Worm (Caenorhabditis elegans) whole organism, L2 larva: ENCODE measurements around the gene ZK930.4.

Source experiments
- C34F6.9 ChIP-seq: fragments of 150-350 bp; optimal IDR thresholded peaks from 2 replicates; lab custom pipeline; 2014; ENCODE audit warnings: missing biosample characterization, missing genetic modification characterization
- alr-1 ChIP-seq: fragments of 150-350 bp; optimal IDR thresholded peaks from 2 replicates; lab custom pipeline; 2014; ENCODE audit warnings: missing biosample characterization, missing genetic modification characterization
- aly-2 ChIP-seq: fragments of 150-350 bp; optimal IDR thresholded peaks from 2 replicates; lab custom pipeline; 2014; ENCODE audit warnings: missing biosample characterization, missing genetic modification characterization
- blmp-1 ChIP-seq: sonication (generic microtip); optimal IDR thresholded peaks from 2 replicates; lab custom pipeline; 2017; ENCODE audit warnings: missing genetic modification characterization, mild to moderate bottlenecking, missing compliant biosample characterization, antibody characterized with exemption, moderate library complexity; ENCODE audit not compliant: insufficient read depth
- ceh-82 ChIP-seq: fragments of 150-350 bp; optimal IDR thresholded peaks from 2 replicates; lab custom pipeline; 2014; ENCODE audit warnings: missing biosample characterization, missing genetic modification characterization
- elt-3 ChIP-seq: sonication (generic microtip); optimal IDR thresholded peaks from 2 replicates; lab custom pipeline; 2017; ENCODE audit warnings: missing biosample characterization, missing genetic modification characterization
- fos-1 ChIP-seq: fragments of 150-350 bp; optimal IDR thresholded peaks from 2 replicates; lab custom pipeline; 2014; ENCODE audit warnings: missing biosample characterization, missing genetic modification characterization
- gmeb-1 ChIP-seq: fragments of 150-350 bp; optimal IDR thresholded peaks from 2 replicates; lab custom pipeline; 2014; ENCODE audit warnings: missing biosample characterization, missing genetic modification characterization
- lsy-2 ChIP-seq, 2 experiments: fragments of 150-350 bp in 1 of 2; sonication (generic microtip) in 1 of 2; optimal IDR thresholded peaks; 2 replicates each; lab custom pipeline; 2014 to 2017; ENCODE audit warnings: missing biosample characterization in 2 of 2, missing genetic modification characterization in 2 of 2
- mdl-1 ChIP-seq, 2 experiments: fragments of 150-350 bp in 1 of 2; sonication (generic microtip) in 1 of 2; optimal IDR thresholded peaks; 2 replicates each; lab custom pipeline; 2017; ENCODE audit warnings: missing biosample characterization in 2 of 2, missing genetic modification characterization in 2 of 2
- nhr-23 ChIP-seq: fragments of 150-350 bp; optimal IDR thresholded peaks from 2 replicates; lab custom pipeline; 2014; ENCODE audit warnings: missing biosample characterization, missing genetic modification reagents, missing genetic modification characterization
- peb-1 ChIP-seq: fragments of 150-350 bp; optimal IDR thresholded peaks from 2 replicates; lab custom pipeline; 2014; ENCODE audit warnings: missing biosample characterization, missing genetic modification characterization
- sem-4 ChIP-seq: fragments of 150-350 bp; optimal IDR thresholded peaks from 2 replicates; lab custom pipeline; 2014; ENCODE audit warnings: missing biosample characterization, missing genetic modification reagents, missing genetic modification characterization
- skn-1 ChIP-seq: sonication (generic microtip); optimal IDR thresholded peaks from 2 replicates; lab custom pipeline; 2017; ENCODE audit warnings: missing biosample characterization, missing genetic modification characterization
- unc-62 ChIP-seq: fragments of 150-350 bp; optimal IDR thresholded peaks from 2 replicates; lab custom pipeline; 2014; ENCODE audit warnings: missing biosample characterization, missing genetic modification reagents, missing genetic modification characterization
- zag-1 ChIP-seq: fragments of 150-350 bp; optimal IDR thresholded peaks from 2 replicates; lab custom pipeline; 2014; ENCODE audit warnings: missing biosample characterization, missing genetic modification characterization
- ztf-11 ChIP-seq: sonication (generic microtip); optimal IDR thresholded peaks from 2 replicates; lab custom pipeline; 2017; ENCODE audit warnings: missing biosample characterization, missing genetic modification characterization

The ZK930.4 gene

DNA sequence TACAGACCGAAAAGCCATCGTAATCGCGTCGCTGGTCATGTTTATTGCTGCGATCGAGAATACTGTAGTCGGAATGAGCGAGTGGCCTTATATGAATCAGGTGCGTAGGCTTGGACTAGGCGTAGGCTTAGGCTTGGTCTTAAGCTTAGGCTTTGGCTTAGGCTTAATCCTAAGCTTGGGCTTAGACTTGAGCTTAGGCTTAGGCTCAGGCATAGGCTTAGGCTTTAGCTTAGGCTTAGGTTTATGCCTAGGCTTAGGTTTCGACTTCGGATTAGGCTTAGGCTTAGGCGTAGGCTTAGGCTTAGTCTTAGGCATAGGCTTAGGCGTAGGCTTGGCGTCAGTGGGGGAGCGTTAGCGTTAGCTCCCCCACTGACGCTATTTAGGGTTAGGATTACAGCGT is 48.5 kb downstream of the ZK930.4 start:
- TF ChIP-seq zag-1 (no peak), alr-1 (tag; lab: Kevin White, UChicago) (no peak), skn-1 (tag; lab: Kevin White, UChicago) (no peak), mdl-1 (tag; optimal IDR thresholded peaks at IDR 0.05; lab: Kevin White, UChicago) (no peak), peb-1 (no peak), ceh-82 (tag; lab: Kevin White, UChicago) (no peak), lsy-2 (tag; optimal IDR thresholded peaks at IDR 0.05; lab: Kevin White, UChicago) (no peak), sem-4 (tag; lab: Kevin White, UChicago) (no peak), aly-2 (tag; lab: Kevin White, UChicago) (no peak), gmeb-1 (tag; lab: Kevin White, UChicago) (no peak), blmp-1 (tag; lab: Kevin White, UChicago) (no peak), fos-1 (tag; lab: Kevin White, UChicago) (no peak), unc-62 (GFP tag; lab: Kevin White, UChicago) (no peak), nhr-23 (tag; lab: Kevin White, UChicago) (no peak), ztf-11 (tag; lab: Kevin White, UChicago) (no peak), elt-3 (tag; lab: Kevin White, UChicago) (no peak), C34F6.9 (tag; lab: Kevin White, UChicago) (no peak)
- TF ChIP-seq, all 48 proteins: peak for 0
